Worm (Caenorhabditis elegans): Measurements from ENCODE around the gene fbxb-85.

DNA sequence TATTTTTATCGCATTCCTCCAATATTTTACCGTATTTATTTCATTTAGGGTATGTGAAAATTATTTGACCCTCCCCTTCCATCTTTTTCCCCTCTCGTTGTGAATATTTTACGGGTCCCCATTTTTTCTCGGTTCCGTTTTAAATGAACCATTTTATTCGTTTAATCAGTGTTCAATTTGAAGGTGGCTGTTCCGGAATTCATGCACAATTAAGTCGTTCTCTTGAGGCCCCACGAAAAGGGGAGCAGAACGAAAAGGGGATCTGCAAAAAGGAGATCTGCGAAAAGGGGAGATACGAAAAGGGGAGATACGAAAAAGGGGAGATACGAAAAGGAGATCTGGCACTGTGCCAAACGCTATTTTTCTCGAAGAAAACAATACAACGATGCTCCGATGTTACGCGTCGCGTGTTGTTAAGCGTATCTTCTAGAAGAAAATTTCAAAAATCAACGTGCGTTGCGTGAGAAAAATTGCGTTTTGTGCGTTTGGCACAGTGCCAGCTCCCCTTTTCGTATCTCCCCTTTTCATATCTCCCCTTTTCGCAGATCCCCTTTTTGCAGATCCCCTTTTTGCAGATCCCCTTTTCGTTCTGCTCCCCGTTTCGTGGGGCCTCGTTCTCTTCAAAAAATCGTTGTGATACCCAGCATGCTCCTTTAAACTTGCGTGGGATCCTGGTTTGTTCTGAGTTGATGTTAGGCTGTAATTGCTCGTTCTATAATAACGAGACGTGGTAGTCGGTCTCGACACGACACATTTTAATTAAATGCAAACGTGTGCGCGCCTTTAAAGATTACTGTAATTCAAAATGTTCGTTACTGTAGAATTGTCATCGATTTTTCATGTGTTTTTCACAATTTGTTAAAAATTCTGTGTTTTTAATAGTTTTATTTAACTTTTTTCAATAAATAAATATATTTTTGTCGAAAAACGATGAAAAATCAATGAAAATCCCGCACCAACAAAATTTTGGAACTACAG lies 37.6 kb downstream of the fbxb-85 start:
- TF ChIP-seq C08G9.2 (tag; optimal IDR thresholded peaks at IDR 0.05) (peak; percentile 89), elt-2 (tag; optimal IDR thresholded peaks at IDR 0.05) (peak; percentile 18), fkh-10 (GFP tag; optimal IDR thresholded peaks at IDR 0.05) (no peak), nhr-11 (tag; optimal IDR thresholded peaks at IDR 0.05) (no peak), pha-4 (tag; optimal IDR thresholded peaks at IDR 0.05) (no peak), K02D7.2 (tag; optimal IDR thresholded peaks at IDR 0.05) (no peak), sox-4 (tag; optimal IDR thresholded peaks at IDR 0.05) (no peak), dmd-4 (tag; optimal IDR thresholded peaks at IDR 0.05; ENCODE audit: borderline replicate concordance) (peak; percentile 82), hlh-8 (tag; optimal IDR thresholded peaks at IDR 0.05) (peak; percentile 20), ceh-6 (GFP tag; optimal IDR thresholded peaks at IDR 0.05) (no peak), pqm-1 (tag; optimal IDR thresholded peaks at IDR 0.05) (no peak)
